Fruit fly (Drosophila melanogaster): ENCODE results near the gene CG45066.

DNA sequence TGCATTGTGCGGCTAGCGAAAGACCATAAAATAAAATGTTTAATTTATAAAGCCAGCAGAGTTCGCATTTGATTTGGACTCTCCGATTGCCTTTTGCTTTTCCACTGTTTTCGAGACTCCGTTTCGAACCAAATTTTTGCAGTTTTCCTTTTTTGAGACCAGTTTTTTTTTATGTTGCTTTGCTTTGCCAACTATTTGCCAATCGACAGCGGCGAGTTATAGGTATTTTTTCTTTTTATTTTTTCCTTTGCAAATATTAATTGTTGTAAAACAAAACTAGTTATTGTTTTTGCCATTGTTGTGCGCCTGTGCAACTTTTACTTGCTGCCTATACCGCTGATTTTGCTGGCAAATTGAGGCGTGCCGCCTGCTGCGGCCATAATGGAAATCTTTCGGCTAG is 5.5 kb downstream of the CG45066 start:
- TF ChIP-seq insv (optimal IDR thresholded peaks at IDR 0.05) (no peak), Myc (optimal IDR thresholded peaks at IDR 0.05) (no peak)

Measured in Kc167 (cell line).